Worm (Caenorhabditis elegans) whole organism, young adult: ENCODE data around the gene got-2.2.

ENCODE experiments used
- B0019.2 ChIP-seq: fragments of 200-800 bp; sonication (Bioruptor generic); conservative IDR thresholded peaks from 2 replicates; pipeline ENCODE4 v1.3.6; 2022; ENCODE audit warnings: missing genetic modification reagents, missing genetic modification characterization, missing compliant biosample characterization
- B0261.1 ChIP-seq: sonication (generic microtip); optimal IDR thresholded peaks from 2 replicates; lab custom pipeline; 2016; ENCODE audit warnings: mild to moderate bottlenecking, missing genetic modification characterization, moderate library complexity, missing compliant biosample characterization
- B0336.3 ChIP-seq: fragments of 200-800 bp; sonication (Bioruptor generic); IDR thresholded peaks from 2 replicates; pipeline ENCODE4 v1.3.6; 2022; ENCODE audit warnings: missing genetic modification characterization, missing compliant biosample characterization
- C17E4.6 ChIP-seq: fragments of 200-800 bp; sonication (Bioruptor generic); IDR thresholded peaks from 2 replicates; pipeline ENCODE4 v1.3.6; 2022; ENCODE audit warnings: missing genetic modification reagents, missing genetic modification characterization, missing compliant biosample characterization
- F22D6.2 ChIP-seq: sonication (generic microtip); optimal IDR thresholded peaks from 2 replicates; lab custom pipeline; 2016; ENCODE audit warnings: mild to moderate bottlenecking, missing genetic modification characterization, missing compliant biosample characterization
- F37B4.10 ChIP-seq: fragments of 200-800 bp; sonication (Bioruptor generic); IDR thresholded peaks from 2 replicates; pipeline ENCODE4 v1.3.6; 2022; ENCODE audit warnings: missing genetic modification characterization, missing compliant biosample characterization
- F39B2.1 ChIP-seq: fragments of 200-800 bp; sonication (Bioruptor generic); IDR thresholded peaks from 2 replicates; pipeline ENCODE4 v1.3.6; 2022; ENCODE audit warnings: missing genetic modification reagents, missing genetic modification characterization, missing compliant biosample characterization
- F52B5.7 ChIP-seq: sonication (generic microtip); optimal IDR thresholded peaks from 2 replicates; lab custom pipeline; 2016; ENCODE audit warnings: mild to moderate bottlenecking, missing genetic modification characterization, missing compliant biosample characterization
- F55B11.4 ChIP-seq: sonication (generic microtip); optimal IDR thresholded peaks from 2 replicates; lab custom pipeline; 2016; ENCODE audit warnings: missing compliant biosample characterization, missing genetic modification characterization, borderline replicate concordance; ENCODE audit not compliant: insufficient read depth
- F57A8.1 ChIP-seq: fragments of 200-800 bp; sonication (Bioruptor generic); optimal IDR thresholded peaks from 2 replicates; lab custom pipeline; 2018; ENCODE audit warnings: mild to moderate bottlenecking, missing genetic modification characterization, moderate library complexity, missing compliant biosample characterization
- K11D2.4 ChIP-seq: fragments of 200-800 bp; sonication (Bioruptor generic); IDR thresholded peaks from 2 replicates; pipeline ENCODE4 v1.3.6; 2022; ENCODE audit warnings: missing genetic modification reagents, missing genetic modification characterization, missing compliant biosample characterization
- Y67H2A.10 ChIP-seq: fragments of 200-800 bp; sonication (Bioruptor generic); conservative IDR thresholded peaks from 2 replicates; pipeline ENCODE4 v1.3.6; 2022; ENCODE audit warnings: missing genetic modification reagents, missing genetic modification characterization, missing compliant biosample characterization
- akir-1 ChIP-seq: fragments of 200-800 bp; sonication (Bioruptor generic); optimal IDR thresholded peaks from 2 replicates; lab custom pipeline; 2018; ENCODE audit warnings: mild to moderate bottlenecking, missing genetic modification characterization, moderate library complexity, missing compliant biosample characterization
- atf-7 ChIP-seq: sonication (generic microtip); optimal IDR thresholded peaks from 2 replicates; lab custom pipeline; 2017; ENCODE audit warnings: mild to moderate bottlenecking, missing genetic modification characterization, missing compliant biosample characterization
- attf-3 ChIP-seq: fragments of 200-800 bp; sonication (Bioruptor generic); conservative IDR thresholded peaks from 2 replicates; pipeline ENCODE4 v1.3.6; 2022; ENCODE audit warnings: missing genetic modification reagents, missing genetic modification characterization, missing compliant biosample characterization
- attf-5 ChIP-seq: fragments of 200-800 bp; sonication (Bioruptor generic); optimal IDR thresholded peaks from 2 replicates; lab custom pipeline; 2018; ENCODE audit warnings: mild to moderate bottlenecking, missing genetic modification characterization, missing compliant biosample characterization
- attf-6 ChIP-seq: fragments of 200-800 bp; sonication (Bioruptor generic); IDR thresholded peaks from 2 replicates; pipeline ENCODE4 v1.3.6; 2022; ENCODE audit warnings: missing genetic modification reagents, missing genetic modification characterization, missing compliant biosample characterization
- bed-2 ChIP-seq: fragments of 200-800 bp; sonication (Bioruptor generic); IDR thresholded peaks from 2 replicates; pipeline ENCODE4 v1.3.6; 2022; ENCODE audit warnings: missing genetic modification reagents, missing genetic modification characterization, missing compliant biosample characterization
- ccch-3 ChIP-seq: fragments of 200-800 bp; sonication (Bioruptor generic); optimal IDR thresholded peaks from 2 replicates; lab custom pipeline; 2018; ENCODE audit warnings: mild to moderate bottlenecking, missing genetic modification characterization, missing compliant biosample characterization
- ceh-100 ChIP-seq: fragments of 200-800 bp; sonication (Bioruptor generic); IDR thresholded peaks from 2 replicates; pipeline ENCODE4 v1.3.6; 2022; ENCODE audit warnings: missing genetic modification reagents, missing genetic modification characterization, missing compliant biosample characterization
- ceh-27 ChIP-seq: fragments of 200-800 bp; sonication (Bioruptor generic); optimal IDR thresholded peaks from 2 replicates; lab custom pipeline; 2018; ENCODE audit warnings: mild to moderate bottlenecking, missing genetic modification characterization, moderate library complexity, missing compliant biosample characterization
- ceh-40 ChIP-seq: fragments of 200-800 bp; sonication (Bioruptor generic); IDR thresholded peaks from 2 replicates; pipeline ENCODE4 v1.3.6; 2022; ENCODE audit warnings: missing genetic modification characterization, missing compliant biosample characterization
- ceh-79 ChIP-seq: sonication (generic microtip); optimal IDR thresholded peaks from 2 replicates; lab custom pipeline; 2017; ENCODE audit warnings: mild to moderate bottlenecking, missing genetic modification characterization, missing compliant biosample characterization
- die-1 ChIP-seq: sonication (generic microtip); optimal IDR thresholded peaks from 2 replicates; lab custom pipeline; 2016; ENCODE audit warnings: missing genotype, mild to moderate bottlenecking, missing genetic modification characterization, missing compliant biosample characterization
- efl-1 ChIP-seq: fragments of 150-350 bp; optimal IDR thresholded peaks from 2 replicates; lab custom pipeline; 2014; ENCODE audit warnings: missing biosample characterization, missing genetic modification reagents, missing genetic modification characterization
- egl-18 ChIP-seq: fragments of 200-800 bp; sonication (Bioruptor generic); IDR thresholded peaks from 2 replicates; pipeline ENCODE4 v1.3.6; 2022; ENCODE audit warnings: missing genetic modification reagents, missing genetic modification characterization, missing compliant biosample characterization
- egl-44 ChIP-seq: fragments of 200-800 bp; sonication (Bioruptor generic); IDR thresholded peaks from 2 replicates; pipeline ENCODE4 v1.3.6; 2022; ENCODE audit warnings: missing genetic modification reagents, missing genetic modification characterization, missing compliant biosample characterization
- gei-17 ChIP-seq: fragments of 200-800 bp; sonication (Bioruptor generic); optimal IDR thresholded peaks from 2 replicates; lab custom pipeline; 2018; ENCODE audit warnings: mild to moderate bottlenecking, missing genetic modification characterization, missing compliant biosample characterization
- him-1 ChIP-seq: sonication (generic microtip); optimal IDR thresholded peaks from 2 replicates; lab custom pipeline; 2016; ENCODE audit warnings: missing genotype, missing genetic modification reagents, missing genetic modification characterization, missing compliant biosample characterization
- hsf-1 ChIP-seq: fragments of 200-800 bp; sonication (Bioruptor generic); IDR thresholded peaks from 2 replicates; pipeline ENCODE4 v1.3.6; 2022; ENCODE audit warnings: missing genetic modification reagents, missing genetic modification characterization, missing compliant biosample characterization
- lin-35 ChIP-seq, 3 experiments: fragments of 150-350 bp in 2 of 3; sonication (generic microtip) in 1 of 3; optimal IDR thresholded peaks; 2 replicates each; lab custom pipeline; 2014 to 2018; ENCODE audit warnings: missing biosample characterization in 3 of 3, missing genetic modification characterization in 3 of 3, missing genetic modification reagents in 3 of 3
- lsl-1 ChIP-seq: fragments of 200-800 bp; sonication (Bioruptor generic); optimal IDR thresholded peaks from 2 replicates; lab custom pipeline; 2018; ENCODE audit warnings: mild to moderate bottlenecking, missing genetic modification characterization, moderate library complexity, missing compliant biosample characterization
- madf-10 ChIP-seq: sonication (generic microtip); optimal IDR thresholded peaks from 2 replicates; lab custom pipeline; 2016; ENCODE audit warnings: mild to moderate bottlenecking, missing genetic modification characterization, missing compliant biosample characterization
- mcd-1 ChIP-seq: fragments of 200-800 bp; sonication (Bioruptor generic); IDR thresholded peaks from 2 replicates; pipeline ENCODE4 v1.3.6; 2022; ENCODE audit warnings: missing genetic modification reagents, missing genetic modification characterization, missing compliant biosample characterization
- mxl-1 ChIP-seq: sonication (generic microtip); optimal IDR thresholded peaks from 2 replicates; lab custom pipeline; 2016; ENCODE audit warnings: missing genetic modification characterization, missing compliant biosample characterization
- nfya-1 ChIP-seq: sonication (generic microtip); optimal IDR thresholded peaks from 2 replicates; lab custom pipeline; 2017; ENCODE audit warnings: antibody characterized with exemption, missing compliant biosample characterization, missing genetic modification characterization, borderline replicate concordance; ENCODE audit not compliant: insufficient read depth
- nhr-27 ChIP-seq: fragments of 200-800 bp; sonication (Bioruptor generic); optimal IDR thresholded peaks from 2 replicates; lab custom pipeline; 2018; ENCODE audit warnings: mild to moderate bottlenecking, missing genetic modification characterization, moderate library complexity, missing compliant biosample characterization
- pbrm-1 ChIP-seq: fragments of 200-800 bp; sonication (Bioruptor generic); IDR thresholded peaks from 2 replicates; pipeline ENCODE4 v1.3.6; 2022; ENCODE audit warnings: missing genetic modification reagents, missing genetic modification characterization, missing compliant biosample characterization
- pha-4 ChIP-seq: fragments of 150-350 bp; sonication (generic microtip); optimal IDR thresholded peaks from 2 replicates; lab custom pipeline; 2014; ENCODE audit warnings: missing biosample characterization, missing genetic modification reagents, missing genetic modification characterization
- rec-8 ChIP-seq, 2 experiments: sonication (generic microtip); optimal IDR thresholded peaks; 2 replicates each; lab custom pipeline; 2016; ENCODE audit warnings: mild to moderate bottlenecking in 2 of 2, missing genetic modification characterization in 2 of 2, missing genetic modification reagents in 2 of 2, missing genotype in 2 of 2, missing biosample characterization in 1 of 2, missing compliant biosample characterization in 1 of 2, moderate library complexity in 1 of 2
- sdz-38 ChIP-seq: sonication (generic microtip); optimal IDR thresholded peaks from 2 replicates; lab custom pipeline; 2016; ENCODE audit warnings: missing genotype, missing genetic modification characterization, missing compliant biosample characterization
- snpc-1.3 ChIP-seq: sonication (generic microtip); optimal IDR thresholded peaks from 2 replicates; lab custom pipeline; 2017; ENCODE audit warnings: missing genetic modification characterization, mild to moderate bottlenecking, missing compliant biosample characterization, antibody characterized with exemption, moderate library complexity, missing genotype, missing genetic modification reagents; ENCODE audit not compliant: insufficient read depth
- snpc-3.4 ChIP-seq: sonication (generic microtip); optimal IDR thresholded peaks from 2 replicates; lab custom pipeline; 2017; ENCODE audit warnings: missing genetic modification characterization, mild to moderate bottlenecking, missing compliant biosample characterization, antibody characterized with exemption, moderate library complexity, missing genotype, missing genetic modification reagents
- sptf-2 ChIP-seq: fragments of 200-800 bp; sonication (Bioruptor generic); optimal IDR thresholded peaks from 2 replicates; lab custom pipeline; 2018; ENCODE audit warnings: mild to moderate bottlenecking, missing genetic modification characterization, missing compliant biosample characterization
- zfh-2 ChIP-seq: fragments of 200-800 bp; sonication (Bioruptor generic); conservative IDR thresholded peaks from 2 replicates; pipeline ENCODE4 v1.3.6; 2022; ENCODE audit warnings: missing genetic modification reagents, missing genetic modification characterization, missing compliant biosample characterization
- ztf-18 ChIP-seq: sonication (generic microtip); optimal IDR thresholded peaks from 2 replicates; lab custom pipeline; 2016; ENCODE audit warnings: missing genotype, mild to moderate bottlenecking, missing genetic modification characterization, missing compliant biosample characterization
- ztf-28 ChIP-seq: fragments of 200-800 bp; sonication (Bioruptor generic); IDR thresholded peaks from 2 replicates; pipeline ENCODE4 v1.3.6; 2022; ENCODE audit warnings: missing genetic modification reagents, missing genetic modification characterization, missing compliant biosample characterization
- ztf-3 ChIP-seq: fragments of 200-800 bp; sonication (Bioruptor generic); optimal IDR thresholded peaks from 2 replicates; lab custom pipeline; 2018; ENCODE audit warnings: mild to moderate bottlenecking, missing genetic modification characterization, missing compliant biosample characterization

The got-2.2 gene

ce11 chrX:6255561-6255960 is 14.8 kb downstream of the got-2.2 start (continued):
- no peak for TF ChIP-seq lsl-1 (GFP tag; lab: Kevin White, UChicago)
- TF ChIP-seq nfya-1: no peak
- TF ChIP-seq egl-18 (GFP tag; lab: Robert Waterston, UW): no peak
- peak; percentile 64 for TF ChIP-seq pha-4
- TF ChIP-seq attf-3 (GFP tag; lab: Robert Waterston, UW): no peak
- TF ChIP-seq F37B4.10 (GFP tag; lab: Robert Waterston, UW): 0 out of 2 replicates have a peak, but pooled peaks have one; percentile 75
- TF ChIP-seq snpc-1.3 (tag; lab: Kevin White, UChicago): no peak
- no peak for TF ChIP-seq madf-10 (tag; lab: Kevin White, UChicago)
- TF ChIP-seq gei-17 (GFP tag; lab: Kevin White, UChicago): no peak
- peak in 1 of 3 experiments; percentile 2 for TF ChIP-seq lin-35 (GFP tag; optimal IDR thresholded peaks at IDR 0.05; lab: Kevin White, UChicago)
- no peak for TF ChIP-seq C17E4.6 (GFP tag; lab: Robert Waterston, UW)
- no peak for TF ChIP-seq sptf-2 (GFP tag; lab: Kevin White, UChicago)
- TF ChIP-seq pbrm-1 (GFP tag; lab: Robert Waterston, UW): peak; percentile 70; the same call in 1 of the 2 replicates
- TF ChIP-seq ceh-79 (tag; lab: Kevin White, UChicago): no peak
- TF ChIP-seq hsf-1 (GFP tag; lab: Robert Waterston, UW): 0 out of 2 replicates have a peak, but pooled peaks have one; percentile 34
- TF ChIP-seq ceh-100 (GFP tag; lab: Robert Waterston, UW): no peak; the same call in 1 of the 2 replicates
- TF ChIP-seq ztf-3 (GFP tag; lab: Kevin White, UChicago): peak; percentile 19
- peak; percentile 91 for TF ChIP-seq B0336.3 (GFP tag; lab: Robert Waterston, UW)
- TF ChIP-seq F52B5.7: no peak
- no peak for TF ChIP-seq B0261.1
- TF ChIP-seq sdz-38: no peak
- TF ChIP-seq efl-1 (GFP tag; lab: Kevin White, UChicago): no peak
- TF ChIP-seq attf-6 (GFP tag; lab: Robert Waterston, UW): no peak
- TF ChIP-seq ceh-40 (GFP tag; lab: Robert Waterston, UW): no peak
- no peak for TF ChIP-seq him-1 (tag; lab: Kevin White, UChicago)
- TF ChIP-seq snpc-3.4 (tag; lab: Kevin White, UChicago): no peak
- peak; percentile 5 for TF ChIP-seq ceh-27 (GFP tag; lab: Kevin White, UChicago)
- TF ChIP-seq F22D6.2 (tag; lab: Kevin White, UChicago): peak; percentile 76
- TF ChIP-seq F55B11.4 (tag; lab: Kevin White, UChicago): no peak
- no peak for TF ChIP-seq akir-1 (GFP tag; lab: Kevin White, UChicago)
- TF ChIP-seq F39B2.1 (GFP tag; lab: Robert Waterston, UW): no peak
- no peak for TF ChIP-seq ccch-3 (GFP tag; lab: Kevin White, UChicago)
- TF ChIP-seq ztf-18 (tag; lab: Kevin White, UChicago): no peak
- no peak for TF ChIP-seq mxl-1 (tag; lab: Kevin White, UChicago)
- TF ChIP-seq Y67H2A.10 (GFP tag; lab: Robert Waterston, UW): no peak
- TF ChIP-seq atf-7 (tag; lab: Kevin White, UChicago): peak; percentile 94
- TF ChIP-seq nhr-27 (tag; lab: Kevin White, UChicago): no peak
- peak; percentile 77 for TF ChIP-seq egl-44 (GFP tag; lab: Robert Waterston, UW)
- no peak for TF ChIP-seq die-1 (tag; lab: Kevin White, UChicago)
- no peak for TF ChIP-seq F57A8.1
- peak; percentile 47; the same call in 1 of the 2 replicates for TF ChIP-seq mcd-1 (GFP tag; lab: Robert Waterston, UW)
- TF ChIP-seq zfh-2 (GFP tag; lab: Robert Waterston, UW): peak; percentile 44; the same call in 1 of the 2 replicates
- no peak for TF ChIP-seq ztf-28
- TF ChIP-seq B0019.2 (GFP tag; lab: Robert Waterston, UW): no peak
- TF ChIP-seq attf-5: peak; percentile 34
- peak; percentile 63; the same call in 1 of the 2 replicates for TF ChIP-seq K11D2.4 (GFP tag; lab: Robert Waterston, UW)
- TF ChIP-seq rec-8 (tag; optimal IDR thresholded peaks at IDR 0.05; lab: Kevin White, UChicago): no peak
- no peak for TF ChIP-seq bed-2
